Worm (Caenorhabditis elegans) whole organism, L2 larva: ENCODE data around the gene spcs-2.

ENCODE experiments used
- C34F6.9 ChIP-seq: fragments of 150-350 bp; optimal IDR thresholded peaks from 2 replicates; lab custom pipeline; 2014; ENCODE audit warnings: missing biosample characterization, missing genetic modification characterization
- F13H6.1 ChIP-seq: sonication (generic microtip); optimal IDR thresholded peaks from 2 replicates; lab custom pipeline; 2016; ENCODE audit warnings: missing genetic modification characterization, missing compliant biosample characterization
- R02D3.7 ChIP-seq: fragments of 150-350 bp; optimal IDR thresholded peaks from 2 replicates; lab custom pipeline; 2014; ENCODE audit warnings: missing biosample characterization, missing genetic modification characterization
- Y55F3AM.14 ChIP-seq: fragments of 200-800 bp; sonication (Bioruptor generic); optimal IDR thresholded peaks from 2 replicates; lab custom pipeline; 2018; ENCODE audit warnings: mild to moderate bottlenecking, missing genetic modification characterization, missing compliant biosample characterization
- ZK546.5 ChIP-seq: sonication (generic microtip); optimal IDR thresholded peaks from 2 replicates; lab custom pipeline; 2017; ENCODE audit warnings: missing biosample characterization, missing genetic modification characterization
- alr-1 ChIP-seq: fragments of 150-350 bp; optimal IDR thresholded peaks from 2 replicates; lab custom pipeline; 2014; ENCODE audit warnings: missing biosample characterization, missing genetic modification characterization
- aly-2 ChIP-seq: fragments of 150-350 bp; optimal IDR thresholded peaks from 2 replicates; lab custom pipeline; 2014; ENCODE audit warnings: missing biosample characterization, missing genetic modification characterization
- ama-1 ChIP-seq: fragments of 150-350 bp; optimal IDR thresholded peaks from 2 replicates; lab custom pipeline; 2018; ENCODE audit warnings: inconsistent platforms
- blmp-1 ChIP-seq: sonication (generic microtip); optimal IDR thresholded peaks from 2 replicates; lab custom pipeline; 2017; ENCODE audit warnings: missing genetic modification characterization, mild to moderate bottlenecking, missing compliant biosample characterization, antibody characterized with exemption, moderate library complexity; ENCODE audit not compliant: insufficient read depth
- ceh-16 ChIP-seq: fragments of 150-350 bp; optimal IDR thresholded peaks from 2 replicates; lab custom pipeline; 2014; ENCODE audit warnings: missing biosample characterization, missing genetic modification characterization
- ceh-82 ChIP-seq: fragments of 150-350 bp; optimal IDR thresholded peaks from 2 replicates; lab custom pipeline; 2014; ENCODE audit warnings: missing biosample characterization, missing genetic modification characterization
- crh-2 ChIP-seq: sonication (generic microtip); optimal IDR thresholded peaks from 2 replicates; lab custom pipeline; 2017; ENCODE audit warnings: missing biosample characterization, missing genetic modification characterization
- egl-27 ChIP-seq: sonication (generic microtip); optimal IDR thresholded peaks from 3 replicates; lab custom pipeline; 2017; ENCODE audit warnings: missing biosample characterization, missing genetic modification reagents, missing genetic modification characterization
- elt-1 ChIP-seq: fragments of 150-350 bp; optimal IDR thresholded peaks from 2 replicates; lab custom pipeline; 2014; ENCODE audit warnings: missing biosample characterization, missing genetic modification characterization
- elt-3 ChIP-seq: sonication (generic microtip); optimal IDR thresholded peaks from 2 replicates; lab custom pipeline; 2017; ENCODE audit warnings: missing biosample characterization, missing genetic modification characterization
- fos-1 ChIP-seq: fragments of 150-350 bp; optimal IDR thresholded peaks from 2 replicates; lab custom pipeline; 2014; ENCODE audit warnings: missing biosample characterization, missing genetic modification characterization
- gmeb-1 ChIP-seq: fragments of 150-350 bp; optimal IDR thresholded peaks from 2 replicates; lab custom pipeline; 2014; ENCODE audit warnings: missing biosample characterization, missing genetic modification characterization
- lin-11 ChIP-seq: fragments of 150-350 bp; sonication (generic microtip); optimal IDR thresholded peaks from 2 replicates; lab custom pipeline; 2014; ENCODE audit warnings: missing biosample characterization, missing genetic modification characterization, inconsistent platforms, mixed read lengths
- lin-13 ChIP-seq: fragments of 150-350 bp; optimal IDR thresholded peaks from 2 replicates; lab custom pipeline; 2014; ENCODE audit warnings: missing biosample characterization, missing genetic modification reagents, missing genetic modification characterization
- lsy-2 ChIP-seq, 2 experiments: fragments of 150-350 bp in 1 of 2; sonication (generic microtip) in 1 of 2; optimal IDR thresholded peaks; 2 replicates each; lab custom pipeline; 2014 to 2017; ENCODE audit warnings: missing biosample characterization in 2 of 2, missing genetic modification characterization in 2 of 2
- mab-5 ChIP-seq: fragments of 150-350 bp; optimal IDR thresholded peaks from 2 replicates; lab custom pipeline; 2014; ENCODE audit warnings: missing biosample characterization, missing genetic modification characterization
- mbf-1 ChIP-seq: sonication (generic microtip); optimal IDR thresholded peaks from 2 replicates; lab custom pipeline; 2017; ENCODE audit warnings: missing biosample characterization, missing genetic modification characterization
- mdl-1 ChIP-seq, 2 experiments: fragments of 150-350 bp in 1 of 2; sonication (generic microtip) in 1 of 2; optimal IDR thresholded peaks; 2 replicates each; lab custom pipeline; 2017; ENCODE audit warnings: missing biosample characterization in 2 of 2, missing genetic modification characterization in 2 of 2
- nhr-10 ChIP-seq: sonication (generic microtip); optimal IDR thresholded peaks from 2 replicates; lab custom pipeline; 2017; ENCODE audit warnings: missing biosample characterization, missing genetic modification characterization
- nhr-11 ChIP-seq: fragments of 150-350 bp; optimal IDR thresholded peaks from 2 replicates; lab custom pipeline; 2014; ENCODE audit warnings: missing biosample characterization, missing genetic modification characterization
- nhr-12 ChIP-seq: fragments of 150-350 bp; optimal IDR thresholded peaks from 2 replicates; lab custom pipeline; 2014; ENCODE audit warnings: missing biosample characterization, missing genetic modification characterization
- nhr-21 ChIP-seq: fragments of 150-350 bp; optimal IDR thresholded peaks from 2 replicates; lab custom pipeline; 2014; ENCODE audit warnings: missing biosample characterization, missing genetic modification characterization
- nhr-23 ChIP-seq: fragments of 150-350 bp; optimal IDR thresholded peaks from 2 replicates; lab custom pipeline; 2014; ENCODE audit warnings: missing biosample characterization, missing genetic modification reagents, missing genetic modification characterization
- nhr-237 ChIP-seq: fragments of 150-350 bp; optimal IDR thresholded peaks from 2 replicates; lab custom pipeline; 2014; ENCODE audit warnings: missing biosample characterization, missing genetic modification characterization
- nhr-25 ChIP-seq: fragments of 150-350 bp; sonication (generic microtip); optimal IDR thresholded peaks from 3 replicates; lab custom pipeline; 2014; ENCODE audit warnings: missing biosample characterization, missing genetic modification characterization
- nhr-6 ChIP-seq: fragments of 150-350 bp; optimal IDR thresholded peaks from 2 replicates; lab custom pipeline; 2014; ENCODE audit warnings: missing biosample characterization, missing genetic modification characterization
- nhr-77 ChIP-seq: fragments of 150-350 bp; optimal IDR thresholded peaks from 2 replicates; lab custom pipeline; 2014; ENCODE audit warnings: missing biosample characterization, missing genetic modification characterization
- peb-1 ChIP-seq: fragments of 150-350 bp; optimal IDR thresholded peaks from 2 replicates; lab custom pipeline; 2014; ENCODE audit warnings: missing biosample characterization, missing genetic modification characterization
- sem-4 ChIP-seq: fragments of 150-350 bp; optimal IDR thresholded peaks from 2 replicates; lab custom pipeline; 2014; ENCODE audit warnings: missing biosample characterization, missing genetic modification reagents, missing genetic modification characterization
- sma-3 ChIP-seq: sonication (generic microtip); optimal IDR thresholded peaks from 2 replicates; lab custom pipeline; 2016; ENCODE audit warnings: missing genetic modification reagents, missing genetic modification characterization, missing compliant biosample characterization
- sma-9 ChIP-seq, 2 experiments: fragments of 150-350 bp in 1 of 2; sonication (generic microtip) in 1 of 2; optimal IDR thresholded peaks; 2 replicates each; lab custom pipeline; 2014 to 2016; ENCODE audit warnings: missing genetic modification characterization in 2 of 2, mild to moderate bottlenecking in 1 of 2, missing biosample characterization in 1 of 2, missing compliant biosample characterization in 1 of 2, missing genetic modification reagents in 1 of 2, moderate library complexity in 1 of 2
- snpc-4 ChIP-seq: fragments of 150-350 bp; optimal IDR thresholded peaks from 2 replicates; lab custom pipeline; 2014; ENCODE audit warnings: missing biosample characterization, missing genetic modification characterization
- unc-39 ChIP-seq: fragments of 150-350 bp; optimal IDR thresholded peaks from 2 replicates; lab custom pipeline; 2014; ENCODE audit warnings: missing biosample characterization, missing genetic modification characterization
- unc-55 ChIP-seq: fragments of 150-350 bp; sonication (generic microtip); optimal IDR thresholded peaks from 3 replicates; lab custom pipeline; 2014; ENCODE audit warnings: missing biosample characterization, missing genetic modification reagents, missing genetic modification characterization
- unc-62 ChIP-seq: fragments of 150-350 bp; optimal IDR thresholded peaks from 2 replicates; lab custom pipeline; 2014; ENCODE audit warnings: missing biosample characterization, missing genetic modification reagents, missing genetic modification characterization
- zag-1 ChIP-seq: fragments of 150-350 bp; optimal IDR thresholded peaks from 2 replicates; lab custom pipeline; 2014; ENCODE audit warnings: missing biosample characterization, missing genetic modification characterization
- ztf-11 ChIP-seq: sonication (generic microtip); optimal IDR thresholded peaks from 2 replicates; lab custom pipeline; 2017; ENCODE audit warnings: missing biosample characterization, missing genetic modification characterization
- ztf-4 ChIP-seq: fragments of 150-350 bp; optimal IDR thresholded peaks from 2 replicates; lab custom pipeline; 2014; ENCODE audit warnings: missing biosample characterization, missing genetic modification characterization

The spcs-2 gene

DNA sequence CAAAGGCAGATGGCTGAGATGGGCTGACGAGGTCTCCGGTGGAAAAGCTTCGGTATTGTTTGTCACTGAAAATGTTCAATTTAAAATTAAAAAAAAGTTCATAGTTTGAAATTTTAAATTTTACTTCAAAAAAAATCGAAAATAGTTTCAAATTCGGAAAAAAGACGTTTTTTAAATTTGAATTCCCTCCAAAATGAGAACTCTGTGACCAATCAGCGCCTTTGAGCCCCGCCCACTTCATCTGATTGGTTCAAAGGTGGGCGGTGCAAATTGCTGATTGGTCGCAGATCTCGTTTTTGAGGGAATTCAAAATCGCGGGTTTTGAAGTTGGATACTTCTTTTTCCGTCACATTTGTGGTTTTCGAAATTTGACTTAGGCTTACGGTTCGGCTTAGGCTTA, 36.5 kb upstream of the spcs-2 start:
- TF ChIP-seq nhr-77 (tag; lab: Kevin White, UChicago) (no peak), fos-1 (no peak), ztf-11 (no peak), lin-13 (GFP tag; lab: Kevin White, UChicago) (no peak), ceh-82 (no peak), lsy-2 (tag; optimal IDR thresholded peaks at IDR 0.05; lab: Kevin White, UChicago) (no peak), nhr-10 (no peak), unc-62 (no peak), nhr-6 (tag; lab: Kevin White, UChicago) (no peak), elt-1 (tag; lab: Kevin White, UChicago) (no peak), zag-1 (tag; lab: Kevin White, UChicago) (no peak)

DNA sequence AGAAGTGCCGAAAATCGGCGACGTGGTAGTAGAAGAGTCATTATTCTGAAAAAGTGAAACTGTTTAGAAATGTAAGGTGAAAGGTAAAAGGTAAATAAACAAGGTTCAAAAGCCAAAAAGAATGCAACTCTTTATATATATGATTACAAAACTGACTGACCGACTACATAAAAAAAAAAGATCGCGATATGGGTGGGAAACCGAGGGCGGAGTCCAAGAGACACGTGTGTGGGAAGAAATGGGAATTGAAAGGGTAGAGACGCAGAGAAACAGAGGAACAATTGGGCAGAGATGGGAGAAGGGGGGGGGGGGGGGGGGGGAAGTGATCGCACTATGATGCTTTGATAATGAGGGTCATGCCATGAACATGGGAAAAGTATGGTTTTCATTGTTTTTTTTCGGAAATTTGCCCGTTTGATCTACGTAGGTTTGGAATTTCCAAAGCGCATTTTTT, 35.9 kb upstream of the spcs-2 start, which contains the start of gene Y37D8A.4:
Gene Y37D8A.4, minus strand, starts transcription at position 51 of the 454 bp plus-strand sequence.
- TF ChIP-seq lin-13 (GFP tag; lab: Kevin White, UChicago), result no peak
- TF ChIP-seq ztf-11, result no peak
- TF ChIP-seq unc-39, result no peak
- TF ChIP-seq nhr-25 (tag; lab: Kevin White, UChicago), result peak; percentile 14
- no peak for TF ChIP-seq mab-5 (tag; lab: Kevin White, UChicago)
- TF ChIP-seq nhr-21 (tag; lab: Kevin White, UChicago), result peak; percentile 1
- TF ChIP-seq ztf-4 (tag; lab: Kevin White, UChicago), result no peak
- TF ChIP-seq sem-4 (tag; lab: Kevin White, UChicago), result peak; percentile 73
- no peak for TF ChIP-seq nhr-6 (tag; lab: Kevin White, UChicago)
- TF ChIP-seq alr-1 (tag; lab: Kevin White, UChicago), result no peak
- TF ChIP-seq egl-27 (tag; lab: Kevin White, UChicago), result no peak
- TF ChIP-seq sma-9 (GFP tag; optimal IDR thresholded peaks at IDR 0.05; lab: Kevin White, UChicago), result peak; percentile 68
- no peak for TF ChIP-seq sma-9 (tag; optimal IDR thresholded peaks at IDR 0.05; lab: Kevin White, UChicago)
- TF ChIP-seq lsy-2 (tag; optimal IDR thresholded peaks at IDR 0.05; lab: Kevin White, UChicago), result peak in 1 of 2 experiments; percentile 28
- TF ChIP-seq R02D3.7 (tag; lab: Kevin White, UChicago), result no peak
- no peak for TF ChIP-seq blmp-1
- no peak for TF ChIP-seq unc-62
- peak; percentile 71 for TF ChIP-seq fos-1
- TF ChIP-seq crh-2 (tag; lab: Kevin White, UChicago), result peak; percentile 44
- no peak for TF ChIP-seq nhr-23 (tag; lab: Kevin White, UChicago)
- no peak for TF ChIP-seq Y55F3AM.14 (GFP tag; lab: Kevin White, UChicago)
- TF ChIP-seq gmeb-1 (tag; lab: Kevin White, UChicago), result peak; percentile 41
- TF ChIP-seq ZK546.5 (tag; lab: Kevin White, UChicago), result no peak
- no peak for TF ChIP-seq ceh-82
- no peak for TF ChIP-seq elt-3 (tag; lab: Kevin White, UChicago)
- TF ChIP-seq mbf-1 (tag; lab: Kevin White, UChicago), result no peak
- peak; percentile 21 for TF ChIP-seq F13H6.1 (tag; lab: Kevin White, UChicago)
- TF ChIP-seq C34F6.9, result peak; percentile 13
- TF ChIP-seq mdl-1 (tag; optimal IDR thresholded peaks at IDR 0.05; lab: Kevin White, UChicago), result peak in 1 of 2 experiments; percentile 57
- TF ChIP-seq lin-11, result no peak
- no peak for TF ChIP-seq peb-1 (tag; lab: Kevin White, UChicago)
- no peak for TF ChIP-seq ama-1 (lab: Kevin White, UChicago)
- TF ChIP-seq nhr-12 (tag; lab: Kevin White, UChicago), result no peak
- no peak for TF ChIP-seq sma-3
- TF ChIP-seq unc-55 (GFP tag; lab: Kevin White, UChicago), result no peak
- no peak for TF ChIP-seq snpc-4 (tag; lab: Kevin White, UChicago)
- no peak for TF ChIP-seq aly-2 (tag; lab: Kevin White, UChicago)
- TF ChIP-seq nhr-237, result no peak
- TF ChIP-seq ceh-16 (tag; lab: Kevin White, UChicago), result no peak
- TF ChIP-seq nhr-11 (tag; lab: Kevin White, UChicago), result no peak
